Fruit fly (Drosophila melanogaster): Measurements from ENCODE around the gene CG10597.

CG10597 gene

dm6 chrX:17229475-17230169 is 1.2 kb downstream of the CG10597 start:
- TF ChIP-seq ttk (optimal IDR thresholded peaks at IDR 0.05) (no peak), psq (optimal IDR thresholded peaks at IDR 0.05) (no peak), insv (optimal IDR thresholded peaks at IDR 0.05) (no peak), Sin3A (optimal IDR thresholded peaks at IDR 0.05) (no peak), Myc (optimal IDR thresholded peaks at IDR 0.05) (no peak), h (optimal IDR thresholded peaks at IDR 0.05) (no peak)

dm6 chrX:17227462-17227861 is 3.4 kb downstream of the CG10597 start:
- TF ChIP-seq psq (optimal IDR thresholded peaks at IDR 0.05), result no peak
- no peak for TF ChIP-seq Sin3A (optimal IDR thresholded peaks at IDR 0.05)
- no peak for TF ChIP-seq ttk (optimal IDR thresholded peaks at IDR 0.05)
- no peak for TF ChIP-seq h (optimal IDR thresholded peaks at IDR 0.05)
- no peak for TF ChIP-seq insv (optimal IDR thresholded peaks at IDR 0.05)
- no peak for TF ChIP-seq Myc (optimal IDR thresholded peaks at IDR 0.05)

dm6 chrX:17226681-17227019 is 4.2 kb downstream of the CG10597 start, which contains the start of gene CG10598:
TSS of gene CG10598 (minus strand) at chrX:17226867.
- TF ChIP-seq insv (optimal IDR thresholded peaks at IDR 0.05), result no peak
- no peak for TF ChIP-seq h (optimal IDR thresholded peaks at IDR 0.05)

- TF ChIP-seq ttk (optimal IDR thresholded peaks at IDR 0.05) (no peak), Sin3A (optimal IDR thresholded peaks at IDR 0.05) (no peak), Myc (optimal IDR thresholded peaks at IDR 0.05) (no peak), psq (optimal IDR thresholded peaks at IDR 0.05) (no peak), insv (optimal IDR thresholded peaks at IDR 0.05) (no peak), h (optimal IDR thresholded peaks at IDR 0.05) (no peak)
Observed at dm6 chrX:17225972-17226680, 4.7 kb downstream of the CG10597 start.

dm6 chrX:17223715-17224114 is 7.1 kb downstream of the CG10597 start, which contains the start of gene CG34327:
TSS of gene CG34327 (minus strand) at chrX:17223815.
- no peak for TF ChIP-seq Myc (optimal IDR thresholded peaks at IDR 0.05)
- no peak for TF ChIP-seq ttk (optimal IDR thresholded peaks at IDR 0.05)
- no peak for TF ChIP-seq h (optimal IDR thresholded peaks at IDR 0.05)
- TF ChIP-seq Sin3A (optimal IDR thresholded peaks at IDR 0.05), result no peak
- TF ChIP-seq insv (optimal IDR thresholded peaks at IDR 0.05), result no peak
- no peak for TF ChIP-seq psq (optimal IDR thresholded peaks at IDR 0.05)

- TF ChIP-seq psq (optimal IDR thresholded peaks at IDR 0.05) (no peak), insv (optimal IDR thresholded peaks at IDR 0.05) (no peak), h (optimal IDR thresholded peaks at IDR 0.05) (no peak), Sin3A (optimal IDR thresholded peaks at IDR 0.05) (no peak), ttk (optimal IDR thresholded peaks at IDR 0.05) (no peak), Myc (optimal IDR thresholded peaks at IDR 0.05) (no peak)
Observed at dm6 chrX:17221142-17221541, 9.7 kb downstream of the CG10597 start, which contains the start of gene CG5172. TSS of gene CG5172 (plus strand) at chrX:17221442.

- TF ChIP-seq Sin3A (optimal IDR thresholded peaks at IDR 0.05) (no peak), ttk (optimal IDR thresholded peaks at IDR 0.05) (no peak), Myc (optimal IDR thresholded peaks at IDR 0.05) (no peak), psq (optimal IDR thresholded peaks at IDR 0.05) (no peak), h (optimal IDR thresholded peaks at IDR 0.05) (no peak), insv (optimal IDR thresholded peaks at IDR 0.05) (no peak)
Observed at dm6 chrX:17218232-17218951, 12.5 kb downstream of the CG10597 start, which contains the start of gene CG12998. TSS of gene CG12998 (plus strand) at chrX:17218667.

- no peak for TF ChIP-seq Sin3A (optimal IDR thresholded peaks at IDR 0.05)
- TF ChIP-seq insv (optimal IDR thresholded peaks at IDR 0.05), result no peak
- TF ChIP-seq psq (optimal IDR thresholded peaks at IDR 0.05), result no peak
- TF ChIP-seq Myc (optimal IDR thresholded peaks at IDR 0.05), result no peak
- no peak for TF ChIP-seq ttk (optimal IDR thresholded peaks at IDR 0.05)
- no peak for TF ChIP-seq h (optimal IDR thresholded peaks at IDR 0.05)
Observed at dm6 chrX:17215004-17215403, 15.8 kb downstream of the CG10597 start, which contains the start of gene CG5162. TSS of gene CG5162 (plus strand) at chrX:17215304.

- no peak for TF ChIP-seq Sin3A (optimal IDR thresholded peaks at IDR 0.05)
Observed at dm6 chrX:17212007-17212406, 18.8 kb downstream of the CG10597 start, which contains the start of gene CG18258. TSS of gene CG18258 (plus strand) at chrX:17212307.

dm6 chrX:17209897-17210296 is 20.9 kb downstream of the CG10597 start, which contains the start of gene CG12995:
TSS of gene CG12995 (minus strand) at chrX:17209997.
- no peak for TF ChIP-seq ttk (optimal IDR thresholded peaks at IDR 0.05)
- TF ChIP-seq Myc (optimal IDR thresholded peaks at IDR 0.05), result no peak
- TF ChIP-seq Sin3A (optimal IDR thresholded peaks at IDR 0.05), result no peak
- no peak for TF ChIP-seq insv (optimal IDR thresholded peaks at IDR 0.05)
- no peak for TF ChIP-seq h (optimal IDR thresholded peaks at IDR 0.05)
- no peak for TF ChIP-seq psq (optimal IDR thresholded peaks at IDR 0.05)

dm6 chrX:17207865-17208486 is 22.9 kb downstream of the CG10597 start, which contains the start of gene CG32563:
TSS of gene CG32563 (plus strand) at chrX:17208436.
- TF ChIP-seq h (optimal IDR thresholded peaks at IDR 0.05), result no peak
- TF ChIP-seq Myc (optimal IDR thresholded peaks at IDR 0.05), result no peak
- no peak for TF ChIP-seq psq (optimal IDR thresholded peaks at IDR 0.05)
- TF ChIP-seq ttk (optimal IDR thresholded peaks at IDR 0.05), result no peak
- no peak for TF ChIP-seq Sin3A (optimal IDR thresholded peaks at IDR 0.05)
- TF ChIP-seq insv (optimal IDR thresholded peaks at IDR 0.05), result no peak
